Fruit fly (Drosophila melanogaster) S2 (cell line): ENCODE results near the gene skd.

Experiments used
- CG8478 ChIP-seq: fragments of >200 bp; optimal IDR thresholded peaks from 2 replicates; lab custom pipeline; 2018
- CTCF ChIP-seq, 2 experiments: fragments of >200 bp; optimal IDR thresholded peaks; 2 replicates each; lab custom pipeline; 2018

dm6 chr3L:21069453-21069852, 42.2 kb upstream of the skd start:
- no peak for TF ChIP-seq CG8478 (lab: Kevin White, UChicago)
- TF ChIP-seq CTCF (optimal IDR thresholded peaks at IDR 0.05; lab: Kevin White, UChicago): no peak
